Fruit fly (Drosophila melanogaster) whole organism, embryonic: Measurements from ENCODE around the gene CG34307.

Experiments
- ATbp ChIP-seq: fragments of 200-800 bp; sonication (Bioruptor generic); optimal IDR thresholded peaks from 2 replicates; lab custom pipeline; 2017; ENCODE audit warnings: missing biosample characterization, mild to moderate bottlenecking, missing genetic modification characterization, missing genetic modification reagents
- Bdp1 ChIP-seq: fragments of 200-800 bp; sonication (Bioruptor generic); optimal IDR thresholded peaks from 3 replicates; lab custom pipeline; 2016; ENCODE audit warnings: missing biosample characterization, missing genetic modification characterization
- Bteb2 ChIP-seq: fragments of 200-800 bp; sonication (Bioruptor generic); optimal IDR thresholded peaks from 2 replicates; lab custom pipeline; 2016; ENCODE audit warnings: missing biosample characterization, missing genetic modification characterization
- CG11723 ChIP-seq: fragments of 200-800 bp; sonication (Bioruptor generic); optimal IDR thresholded peaks from 2 replicates; lab custom pipeline; 2017; ENCODE audit warnings: missing biosample characterization, mild to moderate bottlenecking, missing genetic modification characterization
- CG12744 ChIP-seq: fragments of 200-800 bp; sonication (Bioruptor generic); optimal IDR thresholded peaks from 2 replicates; lab custom pipeline; 2016; ENCODE audit warnings: missing biosample characterization, missing genetic modification characterization
- CG13287 ChIP-seq: fragments of 200-800 bp; sonication (Bioruptor generic); IDR thresholded peaks from 2 replicates; pipeline ENCODE4 v1.3.6; 2022; ENCODE audit warnings: missing biosample characterization, missing genetic modification characterization; ENCODE audit not compliant: partially characterized antibody
- CG13424 ChIP-seq: fragments of 200-800 bp; sonication (Bioruptor generic); optimal IDR thresholded peaks from 2 replicates; lab custom pipeline; 2019; ENCODE audit warnings: missing biosample characterization, mild to moderate bottlenecking, missing genetic modification characterization, moderate library complexity
- CG14050 ChIP-seq: fragments of 200-800 bp; sonication (Bioruptor generic); IDR thresholded peaks from 3 replicates; pipeline ENCODE4 v1.3.6; 2022; ENCODE audit warnings: missing biosample characterization, missing genetic modification characterization
- CG15269 ChIP-seq: fragments of 200-800 bp; sonication (Bioruptor generic); optimal IDR thresholded peaks from 2 replicates; lab custom pipeline; 2018; ENCODE audit warnings: missing biosample characterization, mild to moderate bottlenecking, missing genetic modification characterization, moderate library complexity
- CG17568 ChIP-seq: fragments of 200-800 bp; sonication (Bioruptor generic); optimal IDR thresholded peaks from 2 replicates; lab custom pipeline; 2018; ENCODE audit warnings: missing biosample characterization, mild to moderate bottlenecking, missing genetic modification characterization, moderate library complexity
- CG2202 ChIP-seq: fragments of 200-800 bp; sonication (Bioruptor generic); optimal IDR thresholded peaks from 2 replicates; lab custom pipeline; 2018; ENCODE audit warnings: missing biosample characterization, mild to moderate bottlenecking, missing genetic modification characterization
- CG2889 ChIP-seq: fragments of 200-800 bp; sonication (Bioruptor generic); IDR thresholded peaks from 3 replicates; pipeline ENCODE4 v1.3.6; 2022; ENCODE audit warnings: missing biosample characterization, missing genetic modification characterization
- CG31388 ChIP-seq: fragments of 200-800 bp; sonication (Bioruptor generic); optimal IDR thresholded peaks from 2 replicates; lab custom pipeline; 2016; ENCODE audit warnings: missing biosample characterization, missing genetic modification characterization
- CG31441 ChIP-seq: fragments of 200-800 bp; sonication (Bioruptor generic); IDR thresholded peaks from 2 replicates; pipeline ENCODE4 v1.3.6; 2022; ENCODE audit warnings: missing biosample characterization, missing genetic modification characterization
- CG6683 ChIP-seq: fragments of 200-800 bp; sonication (Bioruptor generic); optimal IDR thresholded peaks from 2 replicates; lab custom pipeline; 2017; ENCODE audit warnings: missing biosample characterization, mild to moderate bottlenecking, missing genetic modification characterization, missing genetic modification reagents
- CG9727 ChIP-seq: fragments of 200-800 bp; sonication (Bioruptor generic); optimal IDR thresholded peaks from 3 replicates; lab custom pipeline; 2017; ENCODE audit warnings: missing biosample characterization, mild to moderate bottlenecking, missing genetic modification characterization
- D19A ChIP-seq: fragments of 200-800 bp; optimal IDR thresholded peaks from 3 replicates; lab custom pipeline; 2019; ENCODE audit warnings: missing biosample characterization, mild to moderate bottlenecking, missing genetic modification characterization, moderate library complexity
- Fer1 ChIP-seq: fragments of 200-800 bp; sonication (Bioruptor generic); optimal IDR thresholded peaks from 2 replicates; lab custom pipeline; 2017; ENCODE audit warnings: missing biosample characterization, mild to moderate bottlenecking, missing genetic modification characterization
- Gug ChIP-seq: fragments of 200-800 bp; sonication (Bioruptor generic); IDR thresholded peaks from 4 replicates; pipeline ENCODE4 v1.3.6; 2022; ENCODE audit warnings: missing biosample characterization, missing genetic modification characterization
- HLH54F ChIP-seq: fragments of 200-800 bp; sonication (Bioruptor generic); optimal IDR thresholded peaks from 3 replicates; lab custom pipeline; 2016; ENCODE audit warnings: missing biosample characterization, missing genetic modification characterization
- Hsf ChIP-seq: fragments of 200-800 bp; sonication (Bioruptor generic); optimal IDR thresholded peaks from 3 replicates; lab custom pipeline; 2016; ENCODE audit warnings: missing biosample characterization, missing genetic modification characterization
- MTF-1 ChIP-seq: fragments of 200-800 bp; sonication (Bioruptor generic); optimal IDR thresholded peaks from 2 replicates; lab custom pipeline; 2018; ENCODE audit warnings: missing biosample characterization, mild to moderate bottlenecking, missing genetic modification characterization, borderline replicate concordance
- NC2β ChIP-seq: fragments of 200-800 bp; sonication (Bioruptor generic); optimal IDR thresholded peaks from 2 replicates; lab custom pipeline; 2016; ENCODE audit warnings: missing biosample characterization, missing genetic modification characterization
- Nf-YC ChIP-seq: fragments of 200-800 bp; optimal IDR thresholded peaks from 3 replicates; lab custom pipeline; 2019; ENCODE audit warnings: missing biosample characterization, mild to moderate bottlenecking, missing genetic modification characterization, moderate library complexity
- Opbp ChIP-seq: fragments of 200-800 bp; sonication (Bioruptor generic); IDR thresholded peaks from 3 replicates; pipeline ENCODE4 v1.3.6; 2022; ENCODE audit warnings: missing biosample characterization, missing genetic modification characterization; ENCODE audit not compliant: partially characterized antibody
- Pdp1 ChIP-seq, 2 experiments: fragments of 200-800 bp; sonication (Bioruptor generic); optimal IDR thresholded peaks; 3 replicates each; lab custom pipeline; 2016; ENCODE audit warnings: missing biosample characterization in 2 of 2, missing genetic modification characterization in 2 of 2, mild to moderate bottlenecking in 1 of 2, moderate library complexity in 1 of 2
- Side ChIP-seq: fragments of 200-800 bp; sonication (Bioruptor generic); optimal IDR thresholded peaks from 2 replicates; lab custom pipeline; 2016; ENCODE audit warnings: missing biosample characterization, missing genetic modification characterization
- ase ChIP-seq: fragments of 200-800 bp; sonication (Bioruptor generic); IDR thresholded peaks from 3 replicates; pipeline ENCODE4 v1.3.6; 2022; ENCODE audit warnings: missing biosample characterization, missing genetic modification characterization
- ato ChIP-seq: fragments of 200-800 bp; sonication (Bioruptor generic); IDR thresholded peaks from 2 replicates; pipeline ENCODE4 v1.3.6; 2022; ENCODE audit warnings: missing biosample characterization, missing genetic modification characterization; ENCODE audit not compliant: partially characterized antibody
- bab2 ChIP-seq: fragments of 200-800 bp; sonication (Bioruptor generic); optimal IDR thresholded peaks from 2 replicates; lab custom pipeline; 2016; ENCODE audit warnings: missing biosample characterization, missing genetic modification characterization
- cad ChIP-seq: fragments of >200 bp; optimal IDR thresholded peaks from 2 replicates; lab custom pipeline; 2017; ENCODE audit warnings: missing biosample characterization, missing genetic modification characterization
- chn ChIP-seq: fragments of 200-800 bp; sonication (Bioruptor generic); optimal IDR thresholded peaks from 2 replicates; lab custom pipeline; 2016; ENCODE audit warnings: missing biosample characterization, missing genetic modification characterization
- crc ChIP-seq: fragments of 200-800 bp; sonication (Bioruptor generic); optimal IDR thresholded peaks from 2 replicates; lab custom pipeline; 2016; ENCODE audit warnings: missing biosample characterization, missing genetic modification characterization
- danr ChIP-seq: fragments of 200-800 bp; sonication (Bioruptor generic); IDR thresholded peaks from 2 replicates; pipeline ENCODE4 v1.3.6; 2022; ENCODE audit warnings: missing biosample characterization, missing genetic modification characterization
- dysf ChIP-seq: fragments of 200-800 bp; sonication (Bioruptor generic); IDR thresholded peaks from 3 replicates; pipeline ENCODE4 v1.3.6; 2022; ENCODE audit warnings: missing biosample characterization, missing genetic modification characterization
- eve ChIP-seq, 2 experiments: fragments of >200 bp; optimal IDR thresholded peaks; 2 replicates each; lab custom pipeline; 2017; ENCODE audit warnings: missing biosample characterization in 2 of 2, missing genetic modification characterization in 2 of 2
- ewg ChIP-seq: fragments of 200-800 bp; sonication (Bioruptor generic); optimal IDR thresholded peaks from 3 replicates; lab custom pipeline; 2017; ENCODE audit warnings: mild to moderate bottlenecking, missing biosample characterization, missing genetic modification reagents, missing genetic modification characterization
- grn ChIP-seq: fragments of 200-800 bp; sonication (Bioruptor generic); optimal IDR thresholded peaks from 3 replicates; lab custom pipeline; 2017; ENCODE audit warnings: missing biosample characterization, missing genetic modification characterization
- ham ChIP-seq: fragments of 200-800 bp; sonication (Bioruptor generic); IDR thresholded peaks from 2 replicates; pipeline ENCODE4 v1.3.6; 2022; ENCODE audit warnings: missing biosample characterization, missing genetic modification characterization
- hkb ChIP-seq, 2 experiments: fragments of 200-800 bp in 1 of 2; fragments of >200 bp in 1 of 2; sonication (Bioruptor generic) in 1 of 2; IDR thresholded peaks in 1 of 2; optimal IDR thresholded peaks in 1 of 2; 2 replicates each; pipeline versions ENCODE4 v1.3.6 to Lab custom; 2017 to 2022; ENCODE audit warnings: missing biosample characterization in 1 of 2, missing genetic modification characterization in 1 of 2
- peb ChIP-seq: fragments of 200-800 bp; sonication (Bioruptor generic); IDR thresholded peaks from 2 replicates; pipeline ENCODE4 v1.3.6; 2022; ENCODE audit warnings: missing biosample characterization, missing genetic modification characterization
- psq ChIP-seq: fragments of 200-800 bp; sonication (Bioruptor generic); optimal IDR thresholded peaks from 2 replicates; lab custom pipeline; 2017; ENCODE audit warnings: missing biosample characterization, missing genetic modification characterization
- sc ChIP-seq, 3 experiments: fragments of >200 bp in 2 of 3; fragments of 200-800 bp in 1 of 3; sonication (Bioruptor generic) in 1 of 3; optimal IDR thresholded peaks; 2 replicates in 2 of 3; 3 replicates in 1 of 3; lab custom pipeline; 2017; ENCODE audit warnings: mild to moderate bottlenecking in 1 of 3, missing biosample characterization in 1 of 3, missing genetic modification characterization in 1 of 3, missing genetic modification reagents in 1 of 3
- tgo ChIP-seq: fragments of 200-800 bp; sonication (Bioruptor generic); IDR thresholded peaks from 3 replicates; pipeline ENCODE4 v1.3.6; 2022; ENCODE audit warnings: missing biosample characterization, missing genetic modification characterization
- tio ChIP-seq: fragments of 200-800 bp; sonication (Bioruptor generic); optimal IDR thresholded peaks from 2 replicates; lab custom pipeline; 2017; ENCODE audit warnings: missing biosample characterization, missing genetic modification characterization, inconsistent platforms
- unc-4 ChIP-seq: fragments of 200-800 bp; sonication (Bioruptor generic); IDR thresholded peaks from 2 replicates; pipeline ENCODE4 v1.3.6; 2022; ENCODE audit warnings: missing biosample characterization, missing genetic modification characterization; ENCODE audit not compliant: partially characterized antibody
- vfl ChIP-seq: fragments of 200-800 bp; sonication (Bioruptor generic); optimal IDR thresholded peaks from 2 replicates; lab custom pipeline; 2016; ENCODE audit warnings: missing biosample characterization, missing genetic modification characterization

CG34307 gene

dm6 chr3R:11850917-11851897 is 46.2 kb upstream of the CG34307 start (continued):
- no peak for TF ChIP-seq hkb (optimal IDR thresholded peaks at IDR 0.05; lab: Kevin White, UChicago)
- TF ChIP-seq hkb (GFP tag; IDR thresholded peaks at IDR 0.05; lab: Robert Waterston, UW), result peak; percentile 44
- peak; percentile 74 for TF ChIP-seq CG11723 (GFP tag; lab: Kevin White, UChicago)
- peak; percentile 75 for TF ChIP-seq NC2β (GFP tag; lab: Kevin White, UChicago)
- TF ChIP-seq CG15269 (tag; lab: Kevin White, UChicago), result peak; percentile 56
- peak; percentile 67 for TF ChIP-seq CG9727 (GFP tag; lab: Kevin White, UChicago)
- TF ChIP-seq CG6683, result peak; percentile 36
- TF ChIP-seq Nf-YC (tag; lab: Kevin White, UChicago), result peak; percentile 35
- peak in 1 of 2 experiments; percentile 96 for TF ChIP-seq eve (GFP tag; optimal IDR thresholded peaks at IDR 0.05; lab: Kevin White, UChicago)
- TF ChIP-seq danr (GFP tag; lab: Robert Waterston, UW), result peak; percentile 19; the same call in 1 of the 2 replicates
- TF ChIP-seq CG12744 (GFP tag; lab: Kevin White, UChicago), result peak; percentile 6
- no peak for TF ChIP-seq unc-4 (GFP tag; lab: Robert Waterston, UW)
- peak; percentile 38 to 69 for TF ChIP-seq Pdp1 (GFP tag; optimal IDR thresholded peaks at IDR 0.05; lab: Kevin White, UChicago)
- no peak for TF ChIP-seq CG2889 (GFP tag; lab: Robert Waterston, UW)
- TF ChIP-seq CG13287 (GFP tag; lab: Robert Waterston, UW), result no peak
- peak; percentile 35; the same call in 1 of the 2 replicates for TF ChIP-seq peb (GFP tag; lab: Robert Waterston, UW)
- peak; percentile 50 for TF ChIP-seq Bdp1 (GFP tag; lab: Kevin White, UChicago)
- peak; percentile 85 for TF ChIP-seq CG13424 (tag; lab: Kevin White, UChicago)
- TF ChIP-seq tio (GFP tag; lab: Kevin White, UChicago), result peak; percentile 84
- TF ChIP-seq ato (GFP tag; lab: Robert Waterston, UW), result no peak
- TF ChIP-seq Side (GFP tag; lab: Kevin White, UChicago), result peak; percentile 44
- no peak for TF ChIP-seq HLH54F (GFP tag; lab: Kevin White, UChicago)
- TF ChIP-seq bab2 (GFP tag; lab: Kevin White, UChicago), result peak; percentile 74
- TF ChIP-seq CG31441 (GFP tag; lab: Robert Waterston, UW), result peak; percentile 92
- TF ChIP-seq ham (GFP tag; lab: Robert Waterston, UW), result no peak
- TF ChIP-seq psq (GFP tag; lab: Kevin White, UChicago), result peak; percentile 63
- TF ChIP-seq Gug (GFP tag; lab: Robert Waterston, UW), result peak; percentile 59; the same call in 2 of the 4 replicates
- peak; percentile 52 for TF ChIP-seq CG17568 (GFP tag; lab: Kevin White, UChicago)
- no peak for TF ChIP-seq Fer1
- TF ChIP-seq ATbp (GFP tag; lab: Kevin White, UChicago), result peak; percentile 94
- no peak for TF ChIP-seq sc (optimal IDR thresholded peaks at IDR 0.05; lab: Kevin White, UChicago)
- TF ChIP-seq sc (GFP tag; optimal IDR thresholded peaks at IDR 0.05; lab: Kevin White, UChicago), result peak; percentile 90
- no peak for TF ChIP-seq MTF-1 (GFP tag; lab: Kevin White, UChicago)
- TF ChIP-seq dysf (GFP tag; lab: Robert Waterston, UW), result peak; percentile 48; the same call in 1 of the 3 replicates
- TF ChIP-seq crc (GFP tag; lab: Kevin White, UChicago), result peak; percentile 56
- peak; percentile 78 for TF ChIP-seq grn
- TF ChIP-seq CG14050, result no peak
- peak; percentile 85 for TF ChIP-seq ewg (GFP tag; lab: Kevin White, UChicago)
- TF ChIP-seq Opbp (GFP tag; lab: Robert Waterston, UW), result no peak
- TF ChIP-seq vfl, result no peak
- peak; percentile 36 for TF ChIP-seq CG31388 (GFP tag; lab: Kevin White, UChicago)
- peak; percentile 45; the same call in 1 of the 3 replicates for TF ChIP-seq tgo
- peak; percentile 62; the same call in 1 of the 3 replicates for TF ChIP-seq ase
- TF ChIP-seq D19A (tag; lab: Kevin White, UChicago), result peak; percentile 86
- peak; percentile 88 for TF ChIP-seq CG2202 (tag; lab: Kevin White, UChicago)
- TF ChIP-seq Hsf (GFP tag; lab: Kevin White, UChicago), result peak; percentile 76
- TF ChIP-seq cad (GFP tag; lab: Kevin White, UChicago), result no peak
- no peak for TF ChIP-seq Bteb2 (GFP tag; lab: Kevin White, UChicago)
- peak; percentile 74 for TF ChIP-seq chn
